Worm (Caenorhabditis elegans): ENCODE results near the gene C56A3.6.

DNA sequence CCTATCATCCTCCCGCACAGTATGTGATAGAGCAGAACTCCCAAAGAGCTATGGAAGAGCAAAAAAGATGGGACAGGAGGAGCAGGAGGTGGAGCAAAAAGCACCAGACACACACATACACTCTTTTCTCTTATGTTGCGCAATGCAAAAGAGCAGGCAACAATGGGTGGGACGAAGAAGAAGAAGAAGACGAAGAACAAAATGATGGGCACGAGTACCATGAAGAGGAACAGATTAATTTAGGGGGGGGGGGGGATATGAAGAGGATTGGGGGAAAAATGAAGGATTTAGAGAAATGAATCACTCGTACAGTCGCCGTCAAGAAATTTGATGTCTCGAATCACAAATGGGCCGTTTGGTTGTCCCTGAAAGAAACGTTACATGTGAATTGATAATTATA, 44.6 kb downstream of the C56A3.6 start, which contains the start of gene avr-15:
- TF ChIP-seq pqm-1 (tag; optimal IDR thresholded peaks at IDR 0.05) (no peak), ceh-22 (tag; optimal IDR thresholded peaks at IDR 0.05) (no peak), nhr-11 (tag; optimal IDR thresholded peaks at IDR 0.05) (no peak), ceh-24 (tag; optimal IDR thresholded peaks at IDR 0.05) (no peak), hlh-15 (tag; optimal IDR thresholded peaks at IDR 0.05) (no peak), hlh-8 (tag; optimal IDR thresholded peaks at IDR 0.05) (no peak), zip-5 (tag; optimal IDR thresholded peaks at IDR 0.05) (no peak), F13H6.1 (tag; optimal IDR thresholded peaks at IDR 0.05) (no peak), fkh-10 (GFP tag; optimal IDR thresholded peaks at IDR 0.05) (no peak), pha-4 (tag; optimal IDR thresholded peaks at IDR 0.05) (no peak), ama-1 (optimal IDR thresholded peaks at IDR 0.05) (no peak)

All from whole organism, late embryonic.